Fruit fly (Drosophila melanogaster) whole organism, embryonic: ENCODE data around the gene CG5510.
A peak's percentile ranks its signal among the peaks of the same experiment; 100 is the strongest.

Experiments
- Adf1 ChIP-seq: fragments of 200-800 bp; sonication (Bioruptor generic); IDR thresholded peaks from 2 replicates; pipeline ENCODE4 v1.3.6; 2022; ENCODE audit warnings: missing biosample characterization, missing genetic modification characterization
- Asciz ChIP-seq: fragments of 200-800 bp; sonication (Bioruptor generic); optimal IDR thresholded peaks from 2 replicates; lab custom pipeline; 2017; ENCODE audit warnings: missing biosample characterization, mild to moderate bottlenecking, missing genetic modification characterization, missing genetic modification reagents
- CG10654 ChIP-seq: fragments of 200-800 bp; sonication (Bioruptor generic); optimal IDR thresholded peaks from 2 replicates; lab custom pipeline; 2016; ENCODE audit warnings: missing biosample characterization, missing genetic modification characterization
- CG11085 ChIP-seq: fragments of 200-800 bp; sonication (Bioruptor generic); IDR thresholded peaks from 2 replicates; pipeline ENCODE4 v1.3.6; 2022; ENCODE audit warnings: missing biosample characterization, missing genetic modification characterization
- CG11398 ChIP-seq: fragments of 200-800 bp; sonication (Bioruptor generic); optimal IDR thresholded peaks from 2 replicates; lab custom pipeline; 2016; ENCODE audit warnings: missing biosample characterization, missing genetic modification characterization
- CG11560 ChIP-seq: fragments of 200-800 bp; sonication (Bioruptor generic); IDR thresholded peaks from 3 replicates; pipeline ENCODE4 v1.3.6; 2022; ENCODE audit warnings: missing biosample characterization, missing genetic modification characterization
- CG13287 ChIP-seq: fragments of 200-800 bp; sonication (Bioruptor generic); IDR thresholded peaks from 2 replicates; pipeline ENCODE4 v1.3.6; 2022; ENCODE audit warnings: missing biosample characterization, missing genetic modification characterization; ENCODE audit not compliant: partially characterized antibody
- CG13296 ChIP-seq: fragments of 200-800 bp; sonication (Bioruptor generic); optimal IDR thresholded peaks from 3 replicates; lab custom pipeline; 2018; ENCODE audit warnings: missing biosample characterization, mild to moderate bottlenecking, missing genetic modification characterization
- CG1603 ChIP-seq: fragments of 200-800 bp; sonication (Bioruptor generic); optimal IDR thresholded peaks from 2 replicates; lab custom pipeline; 2019; ENCODE audit warnings: missing biosample characterization, mild to moderate bottlenecking, missing genetic modification characterization, moderate library complexity
- CG1647 ChIP-seq: fragments of 200-800 bp; sonication (Bioruptor generic); optimal IDR thresholded peaks from 3 replicates; lab custom pipeline; 2016; ENCODE audit warnings: missing biosample characterization, missing genetic modification characterization
- CG16815 ChIP-seq: fragments of 200-800 bp; sonication (Bioruptor generic); optimal IDR thresholded peaks from 3 replicates; lab custom pipeline; 2017; ENCODE audit warnings: missing biosample characterization, mild to moderate bottlenecking, missing genetic modification characterization
- CG18262 ChIP-seq: fragments of 200-800 bp; optimal IDR thresholded peaks from 3 replicates; lab custom pipeline; 2019; ENCODE audit warnings: missing biosample characterization, mild to moderate bottlenecking, missing genetic modification characterization, moderate library complexity
- CG18599 ChIP-seq: fragments of 200-800 bp; sonication (Bioruptor generic); optimal IDR thresholded peaks from 3 replicates; lab custom pipeline; 2017; ENCODE audit warnings: missing biosample characterization, missing genetic modification characterization, mild to moderate bottlenecking, moderate library complexity, missing genetic modification reagents
- CG42726 ChIP-seq: fragments of 200-800 bp; sonication (Bioruptor generic); IDR thresholded peaks from 2 replicates; pipeline ENCODE4 v1.3.6; 2022; ENCODE audit warnings: missing biosample characterization, missing genetic modification characterization; ENCODE audit not compliant: partially characterized antibody
- CG4282 ChIP-seq: fragments of 200-800 bp; sonication (Bioruptor generic); optimal IDR thresholded peaks from 2 replicates; lab custom pipeline; 2016; ENCODE audit warnings: missing biosample characterization, missing genetic modification characterization
- CG4360 ChIP-seq: fragments of 200-800 bp; sonication (Bioruptor generic); IDR thresholded peaks from 2 replicates; pipeline ENCODE4 v1.3.6; 2022; ENCODE audit warnings: missing biosample characterization, missing genetic modification characterization
- CG43689 ChIP-seq: fragments of 200-800 bp; sonication (Bioruptor generic); IDR thresholded peaks from 2 replicates; pipeline ENCODE4 v1.3.6; 2022; ENCODE audit warnings: missing biosample characterization, missing genetic modification characterization
- CG4424 ChIP-seq: fragments of 200-800 bp; sonication (Bioruptor generic); optimal IDR thresholded peaks from 3 replicates; lab custom pipeline; 2016; ENCODE audit warnings: missing biosample characterization, missing genetic modification characterization
- CG4707 ChIP-seq: fragments of 200-800 bp; sonication (Bioruptor generic); optimal IDR thresholded peaks from 2 replicates; lab custom pipeline; 2018; ENCODE audit warnings: missing biosample characterization, mild to moderate bottlenecking, missing genetic modification characterization, moderate library complexity
- CG6683 ChIP-seq: fragments of 200-800 bp; sonication (Bioruptor generic); optimal IDR thresholded peaks from 2 replicates; lab custom pipeline; 2017; ENCODE audit warnings: missing biosample characterization, mild to moderate bottlenecking, missing genetic modification characterization, missing genetic modification reagents
- CG8478 ChIP-seq: fragments of >200 bp; optimal IDR thresholded peaks from 2 replicates; lab custom pipeline; 2018
- CG8765 ChIP-seq: fragments of 200-800 bp; sonication (Bioruptor generic); IDR thresholded peaks from 2 replicates; pipeline ENCODE4 v1.3.6; 2022; ENCODE audit warnings: missing biosample characterization, missing genetic modification characterization
- CG9609 ChIP-seq: fragments of 200-800 bp; sonication (Bioruptor generic); optimal IDR thresholded peaks from 3 replicates; lab custom pipeline; 2016; ENCODE audit warnings: missing biosample characterization, missing genetic modification characterization
- Deaf1 ChIP-seq: fragments of 200-800 bp; optimal IDR thresholded peaks from 3 replicates; lab custom pipeline; 2019; ENCODE audit warnings: missing biosample characterization, mild to moderate bottlenecking, missing genetic modification characterization, moderate library complexity
- Doc3 ChIP-seq: fragments of 200-800 bp; sonication (Bioruptor generic); IDR thresholded peaks from 3 replicates; pipeline ENCODE4 v1.3.6; 2022; ENCODE audit warnings: missing biosample characterization, missing genetic modification characterization; ENCODE audit not compliant: partially characterized antibody
- Gug ChIP-seq: fragments of 200-800 bp; sonication (Bioruptor generic); IDR thresholded peaks from 4 replicates; pipeline ENCODE4 v1.3.6; 2022; ENCODE audit warnings: missing biosample characterization, missing genetic modification characterization
- MESR4 ChIP-seq: fragments of 200-800 bp; sonication (Bioruptor generic); optimal IDR thresholded peaks from 2 replicates; lab custom pipeline; 2018; ENCODE audit warnings: missing biosample characterization, mild to moderate bottlenecking, missing genetic modification characterization, moderate library complexity
- NFAT ChIP-seq: fragments of 200-800 bp; sonication (Bioruptor generic); IDR thresholded peaks from 2 replicates; pipeline ENCODE4 v1.3.6; 2022; ENCODE audit warnings: missing biosample characterization, missing genetic modification characterization
- Nf-YB ChIP-seq: fragments of 200-800 bp; sonication (Bioruptor generic); optimal IDR thresholded peaks from 3 replicates; lab custom pipeline; 2019; ENCODE audit warnings: missing biosample characterization, mild to moderate bottlenecking, missing genetic modification characterization, moderate library complexity
- Six4 ChIP-seq: fragments of 200-800 bp; sonication (Bioruptor generic); optimal IDR thresholded peaks from 2 replicates; lab custom pipeline; 2016; ENCODE audit warnings: missing biosample characterization, missing genetic modification characterization
- ac ChIP-seq: fragments of 200-800 bp; sonication (Bioruptor generic); optimal IDR thresholded peaks from 3 replicates; lab custom pipeline; 2017; ENCODE audit warnings: missing biosample characterization, mild to moderate bottlenecking, missing genetic modification characterization
- ara ChIP-seq: fragments of 200-800 bp; sonication (Bioruptor generic); IDR thresholded peaks from 2 replicates; pipeline ENCODE4 v1.3.6; 2022; ENCODE audit warnings: missing biosample characterization, missing genetic modification characterization
- bab2 ChIP-seq: fragments of 200-800 bp; sonication (Bioruptor generic); optimal IDR thresholded peaks from 2 replicates; lab custom pipeline; 2016; ENCODE audit warnings: missing biosample characterization, missing genetic modification characterization
- bbx ChIP-seq: fragments of 200-800 bp; sonication (Bioruptor generic); IDR thresholded peaks from 2 replicates; pipeline ENCODE4 v1.3.6; 2022; ENCODE audit warnings: missing biosample characterization, missing genetic modification characterization; ENCODE audit not compliant: partially characterized antibody
- btn ChIP-seq: fragments of 200-800 bp; sonication (Bioruptor generic); optimal IDR thresholded peaks from 2 replicates; lab custom pipeline; 2016; ENCODE audit warnings: missing biosample characterization, missing genetic modification characterization
- cas ChIP-seq: fragments of 200-800 bp; sonication (Bioruptor generic); IDR thresholded peaks from 2 replicates; pipeline ENCODE4 v1.3.6; 2022; ENCODE audit warnings: missing biosample characterization, missing genetic modification characterization
- dpn ChIP-seq, 2 experiments: fragments of 200-800 bp; sonication (Bioruptor generic); optimal IDR thresholded peaks; 3 replicates each; lab custom pipeline; 2016; ENCODE audit warnings: missing biosample characterization in 2 of 2, missing genetic modification characterization in 2 of 2
- fd64A ChIP-seq: fragments of 200-800 bp; sonication (Bioruptor generic); optimal IDR thresholded peaks from 3 replicates; lab custom pipeline; 2018; ENCODE audit warnings: missing biosample characterization, mild to moderate bottlenecking, missing genetic modification characterization
- hth ChIP-seq: fragments of >200 bp; optimal IDR thresholded peaks from 2 replicates; lab custom pipeline; 2017; ENCODE audit warnings: inconsistent platforms
- jumu ChIP-seq: fragments of 200-800 bp; sonication (Bioruptor generic); optimal IDR thresholded peaks from 3 replicates; lab custom pipeline; 2016; ENCODE audit warnings: missing biosample characterization, missing genetic modification characterization
- kah ChIP-seq: fragments of 200-800 bp; sonication (Bioruptor generic); optimal IDR thresholded peaks from 2 replicates; lab custom pipeline; 2018; ENCODE audit warnings: missing biosample characterization, mild to moderate bottlenecking, missing genetic modification characterization
- lab ChIP-seq: fragments of 200-800 bp; sonication (Bioruptor generic); optimal IDR thresholded peaks from 3 replicates; lab custom pipeline; 2017; ENCODE audit warnings: missing biosample characterization, missing genetic modification characterization, mild to moderate bottlenecking, moderate library complexity, missing genetic modification reagents
- lola ChIP-seq, 3 experiments: fragments of >200 bp in 2 of 3; fragments of 200-800 bp in 1 of 3; sonication (Bioruptor generic) in 1 of 3; optimal IDR thresholded peaks; 2 replicates each; lab custom pipeline; 2017 to 2019; ENCODE audit warnings: missing biosample characterization in 3 of 3, missing genetic modification characterization in 3 of 3, mild to moderate bottlenecking in 1 of 3, moderate library complexity in 1 of 3
- nerfin-1 ChIP-seq: fragments of 200-800 bp; sonication (Bioruptor generic); optimal IDR thresholded peaks from 3 replicates; lab custom pipeline; 2019; ENCODE audit warnings: missing biosample characterization, mild to moderate bottlenecking, missing genetic modification characterization, moderate library complexity
- p53 ChIP-seq: fragments of 200-800 bp; sonication (Bioruptor generic); optimal IDR thresholded peaks from 2 replicates; lab custom pipeline; 2016; ENCODE audit warnings: missing biosample characterization, missing genetic modification characterization
- pho ChIP-seq: fragments of 200-800 bp; sonication (Bioruptor generic); optimal IDR thresholded peaks from 2 replicates; lab custom pipeline; 2016; ENCODE audit warnings: missing biosample characterization, missing genetic modification characterization
- ro ChIP-seq: fragments of 200-800 bp; sonication (Bioruptor generic); IDR thresholded peaks from 2 replicates; pipeline ENCODE4 v1.3.6; 2022; ENCODE audit warnings: missing biosample characterization, missing genetic modification characterization
- slou ChIP-seq: fragments of 200-800 bp; sonication (Bioruptor generic); optimal IDR thresholded peaks from 3 replicates; lab custom pipeline; 2016; ENCODE audit warnings: missing biosample characterization, missing genetic modification characterization
- sna ChIP-seq: fragments of 200-800 bp; sonication (Bioruptor generic); IDR thresholded peaks from 2 replicates; pipeline ENCODE4 v1.3.6; 2022; ENCODE audit warnings: missing biosample characterization, missing genetic modification characterization; ENCODE audit not compliant: partially characterized antibody
- stc ChIP-seq: fragments of 200-800 bp; sonication (Bioruptor generic); IDR thresholded peaks from 2 replicates; pipeline ENCODE4 v1.3.6; 2022; ENCODE audit warnings: missing biosample characterization, missing genetic modification characterization
- tgo ChIP-seq: fragments of 200-800 bp; sonication (Bioruptor generic); IDR thresholded peaks from 3 replicates; pipeline ENCODE4 v1.3.6; 2022; ENCODE audit warnings: missing biosample characterization, missing genetic modification characterization

The CG5510 gene

dm6 chr3R:24169362-24169761, at the start of gene CG5510:
Gene CG5510, minus strand, starts transcription at chr3R:24169562.
- no peak; the same call in 1 of the 2 replicates for TF ChIP-seq CG11085 (GFP tag; lab: Robert Waterston, UW)
- no peak for TF ChIP-seq fd64A (GFP tag; lab: Kevin White, UChicago)
- TF ChIP-seq CG4707 (GFP tag; lab: Kevin White, UChicago), result no peak
- TF ChIP-seq lola (GFP tag; optimal IDR thresholded peaks at IDR 0.05; lab: Kevin White, UChicago), result peak in 1 of 3 experiments; percentile 8
- TF ChIP-seq ara, result no peak
- peak; percentile 12 for TF ChIP-seq Nf-YB (GFP tag; lab: Kevin White, UChicago)
- TF ChIP-seq CG4282 (GFP tag; lab: Kevin White, UChicago), result no peak
- TF ChIP-seq btn, result no peak
- no peak for TF ChIP-seq CG11398
- TF ChIP-seq CG4424 (GFP tag; lab: Kevin White, UChicago), result peak; percentile 19
- TF ChIP-seq stc, result no peak; the same call in 1 of the 2 replicates
- TF ChIP-seq CG10654 (GFP tag; lab: Kevin White, UChicago), result no peak
- no peak for TF ChIP-seq CG18262
- no peak for TF ChIP-seq cas
- peak; percentile 57 for TF ChIP-seq CG9609
- TF ChIP-seq CG6683 (GFP tag; lab: Kevin White, UChicago), result no peak
- no peak for TF ChIP-seq ro
- TF ChIP-seq tgo (GFP tag; lab: Robert Waterston, UW), result peak; percentile 20; the same call in 1 of the 3 replicates
- no peak for TF ChIP-seq CG16815
- TF ChIP-seq lab, result no peak
- peak; percentile 98 for TF ChIP-seq bbx
- TF ChIP-seq jumu (GFP tag; lab: Kevin White, UChicago), result peak; percentile 51
- TF ChIP-seq hth, result no peak
- no peak for TF ChIP-seq Six4 (GFP tag; lab: Kevin White, UChicago)
- peak; percentile 96 for TF ChIP-seq CG42726 (GFP tag; lab: Robert Waterston, UW)
- no peak for TF ChIP-seq CG13296
- TF ChIP-seq Gug (GFP tag; lab: Robert Waterston, UW), result peak; percentile 64; the same call in 2 of the 4 replicates
- TF ChIP-seq Doc3 (GFP tag; lab: Robert Waterston, UW), result peak; percentile 97
- TF ChIP-seq CG1603, result peak; percentile 86
- no peak for TF ChIP-seq CG18599 (GFP tag; lab: Kevin White, UChicago)
- TF ChIP-seq NFAT, result peak; percentile 83
- no peak for TF ChIP-seq Deaf1 (tag; lab: Kevin White, UChicago)
- TF ChIP-seq slou (GFP tag; lab: Kevin White, UChicago), result no peak
- TF ChIP-seq CG43689, result no peak
- TF ChIP-seq bab2 (GFP tag; lab: Kevin White, UChicago), result no peak
- TF ChIP-seq sna (GFP tag; lab: Robert Waterston, UW), result peak; percentile 99
- TF ChIP-seq Asciz (GFP tag; lab: Kevin White, UChicago), result no peak
- TF ChIP-seq CG4360, result no peak
- no peak for TF ChIP-seq CG8478 (lab: Kevin White, UChicago)
- no peak for TF ChIP-seq CG1647 (GFP tag; lab: Kevin White, UChicago)
- TF ChIP-seq Adf1 (GFP tag; lab: Robert Waterston, UW), result peak; percentile 38; the same call in 1 of the 2 replicates
- no peak for TF ChIP-seq CG11560 (tag; lab: Robert Waterston, UW)
- peak; percentile 74 for TF ChIP-seq pho (GFP tag; lab: Kevin White, UChicago)
- peak; percentile 46 to 68 for TF ChIP-seq dpn (GFP tag; optimal IDR thresholded peaks at IDR 0.05; lab: Kevin White, UChicago)
- TF ChIP-seq kah (GFP tag; lab: Kevin White, UChicago), result no peak
- no peak for TF ChIP-seq nerfin-1
- peak; percentile 90 for TF ChIP-seq MESR4 (GFP tag; lab: Kevin White, UChicago)
- no peak for TF ChIP-seq ac (GFP tag; lab: Kevin White, UChicago)
- TF ChIP-seq p53, result peak; percentile 23
- peak; percentile 7; the same call in 1 of the 2 replicates for TF ChIP-seq CG8765 (GFP tag; lab: Robert Waterston, UW)
- peak; percentile 99 for TF ChIP-seq CG13287 (GFP tag; lab: Robert Waterston, UW)
